Worm (Caenorhabditis elegans) whole organism, L4 larva: Measurements from ENCODE around the gene F19C6.4.

ENCODE experiments used
- D1046.2 ChIP-seq: fragments of 200-800 bp; sonication (Bioruptor generic); IDR thresholded peaks from 2 replicates; pipeline ENCODE4 v1.3.6; 2022; ENCODE audit warnings: missing genetic modification characterization, missing compliant biosample characterization
- R02D3.7 ChIP-seq: fragments of 150-350 bp; sonication (generic microtip); optimal IDR thresholded peaks from 3 replicates; lab custom pipeline; 2014; ENCODE audit warnings: missing biosample characterization, missing genetic modification characterization
- T20F7.1 ChIP-seq: fragments of 200-800 bp; sonication (Bioruptor generic); optimal IDR thresholded peaks from 2 replicates; lab custom pipeline; 2018; ENCODE audit warnings: mild to moderate bottlenecking, missing genetic modification characterization, missing compliant biosample characterization
- T26A8.4 ChIP-seq: fragments of 200-800 bp; sonication (Bioruptor generic); IDR thresholded peaks from 2 replicates; pipeline ENCODE4 v1.3.6; 2022; ENCODE audit warnings: missing genetic modification characterization, missing compliant biosample characterization
- ZK337.2 ChIP-seq: fragments of 200-800 bp; sonication (Bioruptor generic); IDR thresholded peaks from 2 replicates; pipeline ENCODE4 v1.3.6; 2022; ENCODE audit warnings: missing genetic modification reagents, missing genetic modification characterization, missing compliant biosample characterization
- ZK546.5 ChIP-seq, 2 experiments: sonication (generic microtip); optimal IDR thresholded peaks; 2 replicates each; lab custom pipeline; 2017; ENCODE audit warnings: missing biosample characterization in 2 of 2, missing genetic modification characterization in 2 of 2
- arid-1 ChIP-seq: fragments of 200-800 bp; sonication (Bioruptor generic); conservative IDR thresholded peaks from 2 replicates; pipeline ENCODE4 v1.3.6; 2022; ENCODE audit warnings: missing genetic modification reagents, missing genetic modification characterization, missing compliant biosample characterization
- ceh-44 ChIP-seq: fragments of 200-800 bp; sonication (Bioruptor generic); IDR thresholded peaks from 2 replicates; pipeline ENCODE4 v1.3.6; 2022; ENCODE audit warnings: missing genetic modification reagents, missing genetic modification characterization, missing compliant biosample characterization
- ceh-62 ChIP-seq: sonication (generic microtip); optimal IDR thresholded peaks from 2 replicates; lab custom pipeline; 2017; ENCODE audit warnings: missing biosample characterization, missing genetic modification characterization
- ces-1 ChIP-seq: fragments of 150-350 bp; sonication (generic microtip); optimal IDR thresholded peaks from 4 replicates; lab custom pipeline; 2014; ENCODE audit warnings: missing biosample characterization, missing genetic modification reagents, missing genetic modification characterization
- ctbp-1 ChIP-seq: fragments of 200-800 bp; sonication (Bioruptor generic); IDR thresholded peaks from 2 replicates; pipeline ENCODE4 v1.3.6; 2022; ENCODE audit warnings: missing genetic modification reagents, missing genetic modification characterization, missing compliant biosample characterization
- daf-8 ChIP-seq: fragments of 200-800 bp; sonication (Bioruptor generic); IDR thresholded peaks from 2 replicates; pipeline ENCODE4 v1.3.6; 2022; ENCODE audit warnings: missing genetic modification characterization, missing compliant biosample characterization
- dmd-6 ChIP-seq: fragments of 200-800 bp; sonication (Bioruptor generic); IDR thresholded peaks from 2 replicates; pipeline ENCODE4 v1.3.6; 2022; ENCODE audit warnings: missing genetic modification reagents, missing genetic modification characterization, missing compliant biosample characterization
- dmd-9 ChIP-seq: fragments of 200-800 bp; sonication (Bioruptor generic); IDR thresholded peaks from 2 replicates; pipeline ENCODE4 v1.3.6; 2022; ENCODE audit warnings: missing genetic modification reagents, missing genetic modification characterization, missing compliant biosample characterization
- dve-1 ChIP-seq: sonication (generic microtip); optimal IDR thresholded peaks from 2 replicates; lab custom pipeline; 2017; ENCODE audit warnings: antibody characterized with exemption, mild to moderate bottlenecking, missing genetic modification characterization, missing compliant biosample characterization; ENCODE audit not compliant: insufficient read depth
- egl-27 ChIP-seq: sonication (generic microtip); optimal IDR thresholded peaks from 3 replicates; lab custom pipeline; 2017; ENCODE audit warnings: missing biosample characterization, missing genetic modification reagents, missing genetic modification characterization
- egl-43 ChIP-seq: fragments of 200-800 bp; sonication (Bioruptor generic); IDR thresholded peaks from 2 replicates; pipeline ENCODE4 v1.3.6; 2022; ENCODE audit warnings: missing genetic modification reagents, missing genetic modification characterization, missing compliant biosample characterization
- fkh-10 ChIP-seq: fragments of 150-350 bp; optimal IDR thresholded peaks from 2 replicates; lab custom pipeline; 2014; ENCODE audit warnings: missing biosample characterization, missing genetic modification reagents, missing genetic modification characterization
- hif-1 ChIP-seq, 2 experiments: sonication (generic microtip); optimal IDR thresholded peaks; 2 replicates each; lab custom pipeline; 2016 to 2017; ENCODE audit warnings: missing compliant biosample characterization in 2 of 2, missing genetic modification characterization in 2 of 2, missing genetic modification reagents in 2 of 2, missing genotype in 2 of 2, mild to moderate bottlenecking in 1 of 2
- hlh-30 ChIP-seq: sonication (generic microtip); optimal IDR thresholded peaks from 2 replicates; lab custom pipeline; 2017; ENCODE audit warnings: antibody characterized with exemption, mild to moderate bottlenecking, missing genetic modification characterization, missing compliant biosample characterization; ENCODE audit not compliant: insufficient read depth
- hmg-1.1 ChIP-seq: fragments of 200-800 bp; sonication (Bioruptor generic); IDR thresholded peaks from 2 replicates; pipeline ENCODE4 v1.3.6; 2022; ENCODE audit warnings: missing genetic modification reagents, missing genetic modification characterization, missing compliant biosample characterization
- lim-7 ChIP-seq: fragments of 200-800 bp; sonication (Bioruptor generic); IDR thresholded peaks from 2 replicates; pipeline ENCODE4 v1.3.6; 2022; ENCODE audit warnings: missing genetic modification characterization, missing compliant biosample characterization
- lin-13 ChIP-seq: fragments of 150-350 bp; optimal IDR thresholded peaks from 2 replicates; lab custom pipeline; 2014; ENCODE audit warnings: missing biosample characterization, missing genetic modification reagents, missing genetic modification characterization
- lin-15B ChIP-seq: fragments of 150-350 bp; sonication (generic microtip); optimal IDR thresholded peaks from 3 replicates; lab custom pipeline; 2014; ENCODE audit warnings: missing biosample characterization, missing genetic modification characterization
- lir-3 ChIP-seq: sonication (generic microtip); optimal IDR thresholded peaks from 2 replicates; lab custom pipeline; 2016; ENCODE audit warnings: mild to moderate bottlenecking, missing genetic modification characterization, missing compliant biosample characterization
- madf-9 ChIP-seq: fragments of 200-800 bp; sonication (Bioruptor generic); conservative IDR thresholded peaks from 2 replicates; pipeline ENCODE4 v1.3.6; 2022; ENCODE audit warnings: missing genetic modification reagents, missing genetic modification characterization, missing compliant biosample characterization
- mep-1 ChIP-seq: fragments of 150-350 bp; sonication (generic microtip); optimal IDR thresholded peaks from 3 replicates; lab custom pipeline; 2014; ENCODE audit warnings: missing biosample characterization, missing genetic modification characterization
- nhr-102 ChIP-seq: sonication (generic microtip); optimal IDR thresholded peaks from 2 replicates; lab custom pipeline; 2016; ENCODE audit warnings: mild to moderate bottlenecking, missing genetic modification characterization, moderate library complexity, missing compliant biosample characterization
- nhr-237 ChIP-seq: sonication (generic microtip); optimal IDR thresholded peaks from 2 replicates; lab custom pipeline; 2017; ENCODE audit warnings: missing biosample characterization, missing genetic modification characterization
- nhr-25 ChIP-seq: sonication (generic microtip); optimal IDR thresholded peaks from 2 replicates; lab custom pipeline; 2017; ENCODE audit warnings: missing genetic modification characterization, mild to moderate bottlenecking, missing compliant biosample characterization, antibody characterized with exemption, moderate library complexity, borderline replicate concordance; ENCODE audit not compliant: insufficient read depth
- nhr-28 ChIP-seq: fragments of 150-350 bp; optimal IDR thresholded peaks from 2 replicates; lab custom pipeline; 2014; ENCODE audit warnings: missing biosample characterization, missing genetic modification characterization
- nhr-41 ChIP-seq: fragments of 200-800 bp; sonication (Bioruptor generic); IDR thresholded peaks from 2 replicates; pipeline ENCODE4 v1.3.6; 2022; ENCODE audit warnings: missing genetic modification reagents, missing genetic modification characterization, missing compliant biosample characterization
- pha-4 ChIP-seq, 2 experiments: fragments of 150-350 bp in 1 of 2; fragments of 200-800 bp in 1 of 2; sonication (Bioruptor generic) in 1 of 2; IDR thresholded peaks in 1 of 2; optimal IDR thresholded peaks in 1 of 2; 2 replicates each; pipeline versions ENCODE4 v1.3.6 to Lab custom; 2014 to 2022; ENCODE audit warnings: missing genetic modification characterization in 2 of 2, missing genetic modification reagents in 2 of 2, missing biosample characterization in 1 of 2, missing compliant biosample characterization in 1 of 2
- pqm-1 ChIP-seq: sonication (generic microtip); optimal IDR thresholded peaks from 2 replicates; lab custom pipeline; 2017; ENCODE audit warnings: missing biosample characterization, missing genetic modification characterization
- saeg-2 ChIP-seq: fragments of 200-800 bp; sonication (Bioruptor generic); IDR thresholded peaks from 2 replicates; pipeline ENCODE4 v1.3.6; 2022; ENCODE audit warnings: missing genetic modification reagents, missing genetic modification characterization, missing compliant biosample characterization
- set-16 ChIP-seq: fragments of 200-800 bp; sonication (Bioruptor generic); IDR thresholded peaks from 2 replicates; pipeline ENCODE4 v1.3.6; 2022; ENCODE audit warnings: missing genetic modification reagents, missing genetic modification characterization, missing compliant biosample characterization
- spr-1 ChIP-seq: sonication (generic microtip); optimal IDR thresholded peaks from 2 replicates; lab custom pipeline; 2016; ENCODE audit warnings: mild to moderate bottlenecking, missing genetic modification characterization, missing compliant biosample characterization
- tag-97 ChIP-seq: fragments of 200-800 bp; sonication (Bioruptor generic); IDR thresholded peaks from 2 replicates; pipeline ENCODE4 v1.3.6; 2022; ENCODE audit warnings: missing genetic modification characterization, missing compliant biosample characterization
- unc-130 ChIP-seq: sonication (generic microtip); optimal IDR thresholded peaks from 2 replicates; lab custom pipeline; 2016; ENCODE audit warnings: missing genetic modification reagents, missing genetic modification characterization, missing compliant biosample characterization
- zfp-2 ChIP-seq: sonication (generic microtip); optimal IDR thresholded peaks from 2 replicates; lab custom pipeline; 2016; ENCODE audit warnings: mild to moderate bottlenecking, missing genetic modification characterization, missing compliant biosample characterization
- zfp-3 ChIP-seq: fragments of 200-800 bp; sonication (Bioruptor generic); conservative IDR thresholded peaks from 2 replicates; pipeline ENCODE4 v1.3.6; 2022; ENCODE audit warnings: missing genetic modification reagents, missing genetic modification characterization, missing compliant biosample characterization

The F19C6.4 gene

ce11 chrX:9997344-9997743 lies 20.5 kb downstream of the F19C6.4 start:
- TF ChIP-seq lim-7 (GFP tag; lab: Robert Waterston, UW) (no peak), hif-1 (tag; optimal IDR thresholded peaks at IDR 0.05; lab: Kevin White, UChicago) (no peak), D1046.2 (GFP tag; lab: Robert Waterston, UW) (no peak), nhr-25 (tag; lab: Kevin White, UChicago) (no peak), pqm-1 (tag; lab: Kevin White, UChicago) (peak; percentile 60), hmg-1.1 (no peak), madf-9 (no peak), T20F7.1 (no peak), R02D3.7 (tag; lab: Kevin White, UChicago) (no peak), egl-27 (tag; lab: Kevin White, UChicago) (no peak), ctbp-1 (GFP tag; lab: Robert Waterston, UW) (no peak), pha-4 (GFP tag; IDR thresholded peaks at IDR 0.05; lab: Robert Waterston, UW) (no peak), pha-4 (tag; optimal IDR thresholded peaks at IDR 0.05; lab: Kevin White, UChicago) (no peak), set-16 (GFP tag; lab: Robert Waterston, UW) (no peak), unc-130 (GFP tag; lab: Kevin White, UChicago) (no peak), dve-1 (tag; lab: Kevin White, UChicago) (peak; percentile 45), spr-1 (tag; lab: Kevin White, UChicago) (no peak), egl-43 (GFP tag; lab: Robert Waterston, UW) (no peak), arid-1 (GFP tag; lab: Robert Waterston, UW) (no peak), ceh-44 (GFP tag; lab: Robert Waterston, UW) (no peak), mep-1 (tag; lab: Kevin White, UChicago) (no peak), nhr-237 (tag; lab: Kevin White, UChicago) (no peak), lir-3 (tag; lab: Kevin White, UChicago) (no peak), zfp-3 (GFP tag; lab: Robert Waterston, UW) (no peak), nhr-41 (GFP tag; lab: Robert Waterston, UW) (0 out of 2 replicates have a peak, but pooled peaks have one; percentile 12), ZK337.2 (GFP tag; lab: Robert Waterston, UW) (no peak), nhr-102 (no peak), saeg-2 (GFP tag; lab: Robert Waterston, UW) (no peak), lin-15B (tag; lab: Kevin White, UChicago) (no peak), tag-97 (GFP tag; lab: Robert Waterston, UW) (no peak), lin-13 (no peak), T26A8.4 (GFP tag; lab: Robert Waterston, UW) (no peak), dmd-9 (GFP tag; lab: Robert Waterston, UW) (no peak), nhr-28 (peak; percentile 60), fkh-10 (GFP tag; lab: Kevin White, UChicago) (no peak), ceh-62 (tag; lab: Kevin White, UChicago) (no peak), daf-8 (GFP tag; lab: Robert Waterston, UW) (no peak), dmd-6 (peak; percentile 36; the same call in 1 of the 2 replicates), ZK546.5 (tag; optimal IDR thresholded peaks at IDR 0.05; lab: Kevin White, UChicago) (no peak)

DNA sequence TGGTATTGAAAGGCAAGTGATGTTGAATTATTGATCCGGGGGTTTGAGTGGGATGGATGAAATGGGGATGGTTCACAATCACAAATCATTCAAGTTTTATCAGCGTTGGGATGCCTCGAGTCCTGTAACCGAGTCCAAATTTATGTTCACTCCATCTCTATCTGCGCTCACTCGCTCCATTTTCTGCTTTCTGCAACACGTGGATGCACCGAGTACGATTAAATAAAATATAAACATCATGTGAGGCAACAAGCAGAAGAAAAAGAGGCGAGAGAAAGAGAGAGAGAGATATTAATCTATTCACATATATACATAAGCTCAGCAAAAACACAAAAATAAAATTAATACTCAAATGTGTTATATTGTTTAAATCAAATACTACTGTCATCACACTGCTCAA lies 24.7 kb downstream of the F19C6.4 start:
- TF ChIP-seq egl-43 (GFP tag; lab: Robert Waterston, UW) (no peak), dve-1 (tag; lab: Kevin White, UChicago) (peak; percentile 36), hlh-30 (peak; percentile 41), ces-1 (no peak), zfp-2 (no peak)
